Worm (Caenorhabditis elegans) whole organism, early embryonic: ENCODE data around the gene mct-5.
A peak's percentile ranks its signal among the peaks of the same experiment; 100 is the strongest.

Experiments used
- B0310.2 ChIP-seq: sonication (generic microtip); optimal IDR thresholded peaks from 2 replicates; lab custom pipeline; 2016; ENCODE audit warnings: mild to moderate bottlenecking, missing genetic modification characterization, missing compliant biosample characterization
- F13C5.2 ChIP-seq: sonication (generic microtip); optimal IDR thresholded peaks from 2 replicates; lab custom pipeline; 2017; ENCODE audit warnings: mild to moderate bottlenecking, missing genetic modification characterization, inconsistent platforms, missing compliant biosample characterization
- aly-1 ChIP-seq: sonication (generic microtip); optimal IDR thresholded peaks from 2 replicates; lab custom pipeline; 2016; ENCODE audit warnings: missing genetic modification characterization, missing compliant biosample characterization
- ama-1 ChIP-seq: fragments of 150-350 bp; optimal IDR thresholded peaks from 2 replicates; lab custom pipeline; 2014
- ceh-13 ChIP-seq: fragments of 200-800 bp; sonication (Bioruptor generic); optimal IDR thresholded peaks from 2 replicates; lab custom pipeline; 2018; ENCODE audit warnings: mild to moderate bottlenecking, missing genetic modification characterization, missing compliant biosample characterization
- ceh-36 ChIP-seq: sonication (generic microtip); optimal IDR thresholded peaks from 2 replicates; lab custom pipeline; 2016; ENCODE audit warnings: missing genetic modification characterization, inconsistent platforms, missing compliant biosample characterization
- ets-7 ChIP-seq: sonication (generic microtip); optimal IDR thresholded peaks from 2 replicates; lab custom pipeline; 2016; ENCODE audit warnings: missing genotype, missing genetic modification characterization, missing compliant biosample characterization
- flt-1 ChIP-seq: fragments of 200-800 bp; sonication (Bioruptor generic); IDR thresholded peaks from 2 replicates; pipeline ENCODE4 v1.3.6; 2022; ENCODE audit warnings: missing genetic modification characterization, missing compliant biosample characterization
- hmbx-1 ChIP-seq: sonication (generic microtip); optimal IDR thresholded peaks from 2 replicates; lab custom pipeline; 2016; ENCODE audit warnings: mild to moderate bottlenecking, missing genetic modification characterization, missing compliant biosample characterization
- hmg-4 ChIP-seq: fragments of 200-800 bp; sonication (Bioruptor generic); optimal IDR thresholded peaks from 2 replicates; lab custom pipeline; 2018; ENCODE audit warnings: mild to moderate bottlenecking, missing genetic modification characterization, missing compliant biosample characterization
- hnd-1 ChIP-seq: sonication (generic microtip); optimal IDR thresholded peaks from 2 replicates; lab custom pipeline; 2016; ENCODE audit warnings: missing genetic modification characterization, missing compliant biosample characterization
- pes-1 ChIP-seq: fragments of 200-800 bp; sonication (Bioruptor generic); IDR thresholded peaks from 2 replicates; pipeline ENCODE4 v1.3.6; 2022; ENCODE audit warnings: missing genetic modification reagents, missing genetic modification characterization, missing compliant biosample characterization
- scrt-1 ChIP-seq: fragments of 200-800 bp; sonication (Bioruptor generic); IDR thresholded peaks from 2 replicates; pipeline ENCODE4 v1.3.6; 2022; ENCODE audit warnings: missing genetic modification characterization, missing compliant biosample characterization
- sea-1 ChIP-seq: fragments of 200-800 bp; sonication (Bioruptor generic); conservative IDR thresholded peaks from 2 replicates; pipeline ENCODE4 v1.3.6; 2022; ENCODE audit warnings: missing genetic modification characterization, missing compliant biosample characterization
- tbx-11 ChIP-seq: fragments of 200-800 bp; sonication (Bioruptor generic); IDR thresholded peaks from 2 replicates; pipeline ENCODE4 v1.3.6; 2022; ENCODE audit warnings: missing genetic modification characterization, missing compliant biosample characterization
- tbx-37 ChIP-seq: fragments of 200-800 bp; sonication (Bioruptor generic); conservative IDR thresholded peaks from 2 replicates; pipeline ENCODE4 v1.3.6; 2022; ENCODE audit warnings: missing genetic modification reagents, missing genetic modification characterization, missing compliant biosample characterization
- tra-4 ChIP-seq: sonication (generic microtip); optimal IDR thresholded peaks from 2 replicates; lab custom pipeline; 2017; ENCODE audit warnings: missing genetic modification characterization, missing compliant biosample characterization

Gene mct-5

ce11 chrII:7126457-7126856, 28.1 kb upstream of the mct-5 start, which contains the start of gene F10E7.1:
F10E7.1 (plus strand) TSS chrII:7126757.
- no peak for TF ChIP-seq pes-1
- TF ChIP-seq ceh-13, result no peak
- no peak for TF ChIP-seq ceh-36

ce11 chrII:7122661-7123418, 24.4 kb upstream of the mct-5 start, which contains the start of gene F10E7.11:
F10E7.11 (minus strand) TSS chrII:7122892.
- TF ChIP-seq ama-1 (lab: Kevin White, UChicago) (no peak), tbx-11 (GFP tag; lab: Robert Waterston, UW) (no peak), ceh-13 (no peak), hmg-4 (no peak), aly-1 (tag; lab: Kevin White, UChicago) (no peak), pes-1 (no peak)

ce11 chrII:7121762-7122292, 23.4 kb upstream of the mct-5 start, which contains the start of gene F10E7.2:
F10E7.2 (plus strand) TSS chrII:7122242.
- TF ChIP-seq ceh-36, result no peak
- TF ChIP-seq hmbx-1 (tag; lab: Kevin White, UChicago), result no peak
- TF ChIP-seq scrt-1 (GFP tag; lab: Robert Waterston, UW), result no peak
- TF ChIP-seq aly-1 (tag; lab: Kevin White, UChicago), result no peak
- TF ChIP-seq pes-1, result no peak

- TF ChIP-seq tra-4 (no peak), ama-1 (lab: Kevin White, UChicago) (no peak), tbx-37 (GFP tag; lab: Robert Waterston, UW) (no peak), hmbx-1 (tag; lab: Kevin White, UChicago) (no peak), F13C5.2 (tag; lab: Kevin White, UChicago) (no peak), ceh-13 (no peak), flt-1 (GFP tag; lab: Robert Waterston, UW) (no peak), tbx-11 (GFP tag; lab: Robert Waterston, UW) (no peak), B0310.2 (tag; lab: Kevin White, UChicago) (no peak), sea-1 (GFP tag; lab: Robert Waterston, UW) (no peak), ets-7 (tag; lab: Kevin White, UChicago) (no peak), pes-1 (no peak), hmg-4 (no peak), hnd-1 (tag; lab: Kevin White, UChicago) (no peak), scrt-1 (GFP tag; lab: Robert Waterston, UW) (no peak), aly-1 (tag; lab: Kevin White, UChicago) (no peak), ceh-36 (no peak)
These were observed 21.1 kb upstream of the mct-5 start for ce11 chrII:7119525-7119924.

- TF ChIP-seq ceh-13, result no peak
- TF ChIP-seq scrt-1 (GFP tag; lab: Robert Waterston, UW), result no peak
- TF ChIP-seq B0310.2 (tag; lab: Kevin White, UChicago), result no peak
- TF ChIP-seq hmbx-1 (tag; lab: Kevin White, UChicago), result no peak
- no peak for TF ChIP-seq hnd-1 (tag; lab: Kevin White, UChicago)
- no peak for TF ChIP-seq sea-1 (GFP tag; lab: Robert Waterston, UW)
- TF ChIP-seq aly-1 (tag; lab: Kevin White, UChicago), result no peak
- TF ChIP-seq pes-1, result no peak
- TF ChIP-seq hmg-4, result no peak
- no peak for TF ChIP-seq F13C5.2 (tag; lab: Kevin White, UChicago)
- no peak for TF ChIP-seq ets-7 (tag; lab: Kevin White, UChicago)
- no peak for TF ChIP-seq flt-1 (GFP tag; lab: Robert Waterston, UW)
- TF ChIP-seq ceh-36, result no peak
These were observed 18.0 kb upstream of the mct-5 start, which contains the start of gene spon-1 for ce11 chrII:7116350-7116749. spon-1 (plus strand) TSS chrII:7116557.

- TF ChIP-seq hmbx-1 (tag; lab: Kevin White, UChicago), result no peak
- no peak for TF ChIP-seq hmg-4
- no peak for TF ChIP-seq F13C5.2 (tag; lab: Kevin White, UChicago)
- TF ChIP-seq ets-7 (tag; lab: Kevin White, UChicago), result no peak
- no peak for TF ChIP-seq tra-4
- no peak for TF ChIP-seq aly-1 (tag; lab: Kevin White, UChicago)
- TF ChIP-seq B0310.2 (tag; lab: Kevin White, UChicago), result no peak
- TF ChIP-seq tbx-11 (GFP tag; lab: Robert Waterston, UW), result no peak
- no peak for TF ChIP-seq scrt-1 (GFP tag; lab: Robert Waterston, UW)
- no peak for TF ChIP-seq pes-1
These were observed 17.2 kb upstream of the mct-5 start, which contains the start of gene cutl-5 for ce11 chrII:7115638-7116037. cutl-5 (minus strand) TSS chrII:7115906.

- TF ChIP-seq sea-1 (GFP tag; lab: Robert Waterston, UW) (no peak), F13C5.2 (tag; lab: Kevin White, UChicago) (no peak), tbx-11 (GFP tag; lab: Robert Waterston, UW) (no peak), ceh-13 (no peak), ceh-36 (no peak), hnd-1 (tag; lab: Kevin White, UChicago) (no peak), pes-1 (no peak)
These were observed 14.4 kb upstream of the mct-5 start, which contains the start of gene F10E7.6 for ce11 chrII:7112780-7113179. F10E7.6 (plus strand) TSS chrII:7113080.

- TF ChIP-seq ama-1 (lab: Kevin White, UChicago) (no peak), tra-4 (no peak), F13C5.2 (tag; lab: Kevin White, UChicago) (peak; percentile 68), ceh-13 (no peak)
These were observed 13.3 kb upstream of the mct-5 start, which contains the start of gene F10E7.5 for ce11 chrII:7111657-7112049. F10E7.5 (plus strand) TSS chrII:7111978.
